Worm (Caenorhabditis elegans): ENCODE measurements around the gene mrpl-22.

DNA sequence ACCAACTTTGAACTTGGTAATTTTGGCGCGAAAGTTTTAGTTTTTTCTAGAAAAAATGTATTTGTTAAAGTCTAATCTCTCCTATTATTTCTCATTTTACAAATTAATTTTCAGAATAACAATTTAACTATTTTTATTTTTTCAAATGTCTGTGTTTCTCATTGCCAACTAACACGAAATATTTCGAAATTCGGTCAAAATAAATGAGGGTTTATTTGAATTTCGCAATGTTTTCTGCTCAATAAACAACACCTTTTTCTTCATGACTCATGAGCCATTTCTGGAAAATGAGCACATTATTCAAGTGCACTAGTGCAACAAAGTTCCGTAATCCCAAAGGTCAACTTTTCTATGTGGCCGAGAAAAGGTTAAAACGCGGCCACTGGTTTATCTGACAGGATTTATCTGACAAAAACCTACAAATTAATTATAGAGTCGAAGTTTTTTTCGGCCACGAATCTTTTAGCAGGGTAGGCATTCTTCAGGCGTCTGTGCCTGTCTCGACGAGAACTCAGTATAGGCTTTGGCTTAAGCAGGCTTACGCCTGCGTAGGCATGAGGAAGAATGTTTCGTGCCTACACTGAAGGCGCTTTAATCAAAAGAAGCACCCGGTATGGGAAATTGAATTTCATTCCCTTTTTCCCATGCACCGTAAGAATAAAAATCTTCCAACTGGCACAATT lies 23.2 kb downstream of the mrpl-22 start, which contains the start of gene Y39A1A.27:
- TF ChIP-seq W03F9.2 (tag; optimal IDR thresholded peaks at IDR 0.05), result no peak
- no peak for TF ChIP-seq dao-5 (tag; optimal IDR thresholded peaks at IDR 0.05)
- no peak for TF ChIP-seq him-1 (tag; optimal IDR thresholded peaks at IDR 0.05)

Data from whole organism, L4/young adult.